Fruit fly (Drosophila melanogaster) whole organism, prepupa: Measurements from ENCODE around the gene unc80.

ENCODE experiments used
- Blimp-1 ChIP-seq: fragments of 200-800 bp; sonication (Bioruptor generic); optimal IDR thresholded peaks from 3 replicates; lab custom pipeline; 2017; ENCODE audit warnings: missing biosample characterization, missing genetic modification characterization, mild to moderate bottlenecking, moderate library complexity, missing genetic modification reagents
- CG10631 ChIP-seq: fragments of 200-800 bp; sonication (Bioruptor generic); optimal IDR thresholded peaks from 2 replicates; lab custom pipeline; 2016; ENCODE audit warnings: missing biosample characterization, missing genetic modification characterization
- CG10669 ChIP-seq: fragments of 200-800 bp; sonication (Bioruptor generic); optimal IDR thresholded peaks from 3 replicates; lab custom pipeline; 2018; ENCODE audit warnings: missing biosample characterization, mild to moderate bottlenecking, missing genetic modification characterization, moderate library complexity
- CG11762 ChIP-seq: fragments of 200-800 bp; sonication (Bioruptor generic); optimal IDR thresholded peaks from 3 replicates; lab custom pipeline; 2016; ENCODE audit warnings: missing biosample characterization, missing genetic modification characterization; ENCODE audit not compliant: insufficient read depth
- CG15336 ChIP-seq: fragments of 200-800 bp; sonication (Bioruptor generic); IDR thresholded peaks from 2 replicates; pipeline ENCODE4 v1.3.6; 2022; ENCODE audit warnings: missing biosample characterization, missing genetic modification characterization
- CG1621 ChIP-seq: fragments of 200-800 bp; sonication (Bioruptor generic); optimal IDR thresholded peaks from 3 replicates; lab custom pipeline; 2018; ENCODE audit warnings: missing biosample characterization, mild to moderate bottlenecking, missing genetic modification characterization
- CG16779 ChIP-seq: fragments of 200-800 bp; sonication (Bioruptor generic); optimal IDR thresholded peaks from 3 replicates; lab custom pipeline; 2017; ENCODE audit warnings: missing biosample characterization, mild to moderate bottlenecking, missing genetic modification characterization
- CG3032 ChIP-seq: fragments of 200-800 bp; optimal IDR thresholded peaks from 2 replicates; lab custom pipeline; 2019; ENCODE audit warnings: missing biosample characterization, mild to moderate bottlenecking, missing genetic modification characterization, moderate library complexity
- CG34406 ChIP-seq: fragments of 200-800 bp; sonication (Bioruptor generic); optimal IDR thresholded peaks from 3 replicates; lab custom pipeline; 2016; ENCODE audit warnings: missing biosample characterization, missing genetic modification characterization
- CG3919 ChIP-seq: fragments of 200-800 bp; sonication (Bioruptor generic); optimal IDR thresholded peaks from 3 replicates; lab custom pipeline; 2016; ENCODE audit warnings: missing biosample characterization, missing genetic modification characterization
- CG6163 ChIP-seq: fragments of 200-800 bp; sonication (Bioruptor generic); IDR thresholded peaks from 3 replicates; pipeline ENCODE4 v1.3.6; 2022; ENCODE audit warnings: missing biosample characterization, missing genetic modification characterization
- CG6808 ChIP-seq: fragments of 200-800 bp; sonication (Bioruptor generic); optimal IDR thresholded peaks from 3 replicates; lab custom pipeline; 2017; ENCODE audit warnings: missing biosample characterization, missing genetic modification characterization, mild to moderate bottlenecking, moderate library complexity, missing genetic modification reagents
- CG6854 ChIP-seq: fragments of 200-800 bp; sonication (Bioruptor generic); optimal IDR thresholded peaks from 2 replicates; lab custom pipeline; 2017; ENCODE audit warnings: missing biosample characterization, mild to moderate bottlenecking, missing genetic modification characterization
- CG7368 ChIP-seq: fragments of 200-800 bp; sonication (Bioruptor generic); optimal IDR thresholded peaks from 3 replicates; lab custom pipeline; 2016; ENCODE audit warnings: missing biosample characterization, missing genetic modification characterization
- CG8119 ChIP-seq: fragments of 200-800 bp; sonication (Bioruptor generic); IDR thresholded peaks from 3 replicates; pipeline ENCODE4 v1.3.6; 2022; ENCODE audit warnings: missing biosample characterization, missing genetic modification characterization
- CG8319 ChIP-seq: fragments of 200-800 bp; sonication (Bioruptor generic); optimal IDR thresholded peaks from 3 replicates; lab custom pipeline; 2016; ENCODE audit warnings: missing biosample characterization, missing genetic modification characterization
- CG8632 ChIP-seq: fragments of 200-800 bp; sonication (Bioruptor generic); optimal IDR thresholded peaks from 3 replicates; lab custom pipeline; 2016; ENCODE audit warnings: missing biosample characterization, missing genetic modification characterization
- CG9139 ChIP-seq: fragments of 200-800 bp; sonication (Bioruptor generic); optimal IDR thresholded peaks from 3 replicates; lab custom pipeline; 2017; ENCODE audit warnings: missing biosample characterization, mild to moderate bottlenecking, missing genetic modification characterization
- Eip78C ChIP-seq: fragments of 200-800 bp; sonication (Bioruptor generic); peaks from one replicate; lab custom pipeline; 2016; ENCODE audit warnings: missing biosample characterization, missing genetic modification characterization
- Ets96B ChIP-seq: fragments of 200-800 bp; optimal IDR thresholded peaks from 2 replicates; lab custom pipeline; 2019; ENCODE audit warnings: missing biosample characterization, mild to moderate bottlenecking, missing genetic modification characterization, moderate library complexity
- Hr38 ChIP-seq: sonication (Bioruptor generic); optimal IDR thresholded peaks from 2 replicates; lab custom pipeline; 2016; ENCODE audit warnings: missing biosample characterization, missing genetic modification characterization
- Hr39 ChIP-seq: fragments of 200-800 bp; sonication (Bioruptor generic); optimal IDR thresholded peaks from 2 replicates; lab custom pipeline; 2016; ENCODE audit warnings: missing biosample characterization, missing genetic modification characterization
- Hr4 ChIP-seq: fragments of 200-800 bp; sonication (Bioruptor generic); optimal IDR thresholded peaks from 3 replicates; lab custom pipeline; 2016; ENCODE audit warnings: missing biosample characterization, missing genetic modification characterization
- Lpt ChIP-seq: fragments of 200-800 bp; sonication (Bioruptor generic); optimal IDR thresholded peaks from 3 replicates; lab custom pipeline; 2016; ENCODE audit warnings: missing biosample characterization, missing genetic modification characterization
- Smox ChIP-seq: fragments of 200-800 bp; sonication (Bioruptor generic); optimal IDR thresholded peaks from 3 replicates; lab custom pipeline; 2016; ENCODE audit warnings: missing biosample characterization, missing genetic modification characterization
- Sox102F ChIP-seq: fragments of 200-800 bp; sonication (Bioruptor generic); optimal IDR thresholded peaks from 2 replicates; lab custom pipeline; 2016; ENCODE audit warnings: missing biosample characterization, mild to moderate bottlenecking, missing genetic modification characterization
- Sox14 ChIP-seq: fragments of 200-800 bp; sonication (Bioruptor generic); optimal IDR thresholded peaks from 3 replicates; lab custom pipeline; 2016; ENCODE audit warnings: missing biosample characterization, missing genetic modification characterization
- Sox15 ChIP-seq: fragments of 200-800 bp; sonication (Bioruptor generic); optimal IDR thresholded peaks from 3 replicates; lab custom pipeline; 2016; ENCODE audit warnings: missing biosample characterization, missing genetic modification characterization
- achi ChIP-seq: fragments of 200-800 bp; sonication (Bioruptor generic); optimal IDR thresholded peaks from 3 replicates; lab custom pipeline; 2016; ENCODE audit warnings: missing biosample characterization, missing genetic modification characterization
- acj6 ChIP-seq: fragments of 200-800 bp; sonication (Bioruptor generic); optimal IDR thresholded peaks from 3 replicates; lab custom pipeline; 2016; ENCODE audit warnings: missing biosample characterization, missing genetic modification characterization
- cyc ChIP-seq: fragments of 200-800 bp; sonication (Bioruptor generic); optimal IDR thresholded peaks from 3 replicates; lab custom pipeline; 2016; ENCODE audit warnings: missing biosample characterization, missing genetic modification characterization
- dac ChIP-seq: fragments of 200-800 bp; sonication (Bioruptor generic); optimal IDR thresholded peaks from 2 replicates; lab custom pipeline; 2017; ENCODE audit warnings: missing biosample characterization, mild to moderate bottlenecking, missing genetic modification characterization
- dsx ChIP-seq: fragments of 200-800 bp; optimal IDR thresholded peaks from 3 replicates; lab custom pipeline; 2019; ENCODE audit warnings: missing biosample characterization, mild to moderate bottlenecking, missing genetic modification characterization, moderate library complexity; ENCODE audit not compliant: poor library complexity, severe bottlenecking
- eg ChIP-seq: fragments of 200-800 bp; sonication (Bioruptor generic); IDR thresholded peaks from 3 replicates; pipeline ENCODE4 v1.3.6; 2022; ENCODE audit warnings: missing biosample characterization, missing genetic modification characterization
- esn ChIP-seq: fragments of 200-800 bp; sonication (Bioruptor generic); optimal IDR thresholded peaks from 2 replicates; lab custom pipeline; 2016; ENCODE audit warnings: missing biosample characterization, mild to moderate bottlenecking, missing genetic modification characterization, moderate library complexity
- fkh ChIP-seq: fragments of 200-800 bp; sonication (Bioruptor generic); optimal IDR thresholded peaks from 3 replicates; lab custom pipeline; 2017; ENCODE audit warnings: missing biosample characterization, mild to moderate bottlenecking, missing genetic modification characterization, moderate library complexity
- lz ChIP-seq: fragments of 200-800 bp; sonication (Bioruptor generic); optimal IDR thresholded peaks from 3 replicates; lab custom pipeline; 2016; ENCODE audit warnings: missing biosample characterization, missing genetic modification characterization
- net ChIP-seq: fragments of 200-800 bp; sonication (Bioruptor generic); optimal IDR thresholded peaks from 3 replicates; lab custom pipeline; 2016; ENCODE audit warnings: missing biosample characterization, missing genetic modification characterization
- pdm3 ChIP-seq: fragments of 200-800 bp; sonication (Bioruptor generic); optimal IDR thresholded peaks from 3 replicates; lab custom pipeline; 2016; ENCODE audit warnings: missing biosample characterization, missing genetic modification characterization
- salr ChIP-seq, 2 experiments: fragments of 200-800 bp; sonication (Bioruptor generic); optimal IDR thresholded peaks; 3 replicates each; lab custom pipeline; 2016 to 2018; ENCODE audit warnings: missing biosample characterization in 2 of 2, missing genetic modification characterization in 2 of 2, mild to moderate bottlenecking in 1 of 2
- ss ChIP-seq, 2 experiments: fragments of 200-800 bp; sonication (Bioruptor generic); optimal IDR thresholded peaks; 2 replicates in 1 of 2; 3 replicates in 1 of 2; lab custom pipeline; 2017 to 2018; ENCODE audit warnings: mild to moderate bottlenecking in 2 of 2, missing biosample characterization in 2 of 2, missing genetic modification characterization in 2 of 2, moderate library complexity in 1 of 2
- svp ChIP-seq: fragments of 200-800 bp; sonication (Bioruptor generic); peaks from one replicate; lab custom pipeline; 2016; ENCODE audit warnings: missing biosample characterization, missing genetic modification characterization
- topi ChIP-seq: fragments of 200-800 bp; sonication (Bioruptor generic); optimal IDR thresholded peaks from 3 replicates; lab custom pipeline; 2016; ENCODE audit warnings: missing biosample characterization, missing genetic modification characterization
- vri ChIP-seq: fragments of 200-800 bp; sonication (Bioruptor generic); optimal IDR thresholded peaks from 3 replicates; lab custom pipeline; 2016; ENCODE audit warnings: missing biosample characterization, mild to moderate bottlenecking, missing genetic modification characterization

unc80 gene

dm6 chr3R:27622993-27623392 lies 39.2 kb upstream of the unc80 start:
- TF ChIP-seq CG10669 (GFP tag; lab: Kevin White, UChicago), result no peak
- no peak for TF ChIP-seq CG8119 (GFP tag; lab: Robert Waterston, UW)
- no peak for TF ChIP-seq CG6854 (GFP tag; lab: Kevin White, UChicago)
- no peak for TF ChIP-seq CG16779
- TF ChIP-seq CG8319 (GFP tag; lab: Kevin White, UChicago), result no peak
- no peak for TF ChIP-seq Eip78C (GFP tag; lab: Kevin White, UChicago)
- TF ChIP-seq CG11762 (GFP tag; lab: Kevin White, UChicago), result no peak
- no peak for TF ChIP-seq CG8632 (GFP tag; lab: Kevin White, UChicago)
- no peak for TF ChIP-seq Smox (GFP tag; lab: Kevin White, UChicago)
- no peak for TF ChIP-seq ss (GFP tag; optimal IDR thresholded peaks at IDR 0.05; lab: Kevin White, UChicago)
- no peak for TF ChIP-seq topi (GFP tag; lab: Kevin White, UChicago)
- no peak for TF ChIP-seq esn
- no peak for TF ChIP-seq pdm3 (GFP tag; lab: Kevin White, UChicago)
- no peak for TF ChIP-seq fkh
- TF ChIP-seq eg (GFP tag; lab: Robert Waterston, UW), result no peak

dm6 chr3R:27625911-27626310 lies 36.3 kb upstream of the unc80 start, which contains the start of gene CG5612:
Gene CG5612 (minus strand): TSS chr3R:27626011.
- TF ChIP-seq salr (GFP tag; optimal IDR thresholded peaks at IDR 0.05; lab: Kevin White, UChicago), result no peak
- no peak for TF ChIP-seq CG6808
- TF ChIP-seq svp (GFP tag; lab: Kevin White, UChicago), result no peak
- no peak for TF ChIP-seq CG8119 (GFP tag; lab: Robert Waterston, UW)
- TF ChIP-seq CG6163, result no peak
- no peak for TF ChIP-seq CG1621 (tag; lab: Kevin White, UChicago)

dm6 chr3R:27636010-27636584 lies 26.1 kb upstream of the unc80 start, which contains the start of the genes CG5611 and Mtl:
Gene CG5611 (minus strand): TSS chr3R:27636060.
Gene Mtl (plus strand): TSS chr3R:27636412.
- TF ChIP-seq Smox (GFP tag; lab: Kevin White, UChicago) (peak; percentile 99), Hr39 (GFP tag; lab: Kevin White, UChicago) (peak; percentile 99), topi (GFP tag; lab: Kevin White, UChicago) (peak; percentile 99), dac (GFP tag; lab: Kevin White, UChicago) (peak; percentile 99), CG9139 (peak; percentile 99), cyc (GFP tag; lab: Kevin White, UChicago) (peak; percentile 99), lz (GFP tag; lab: Kevin White, UChicago) (peak; percentile 99), CG10631 (GFP tag; lab: Kevin White, UChicago) (peak; percentile 100), CG3032 (peak; percentile 100), Blimp-1 (GFP tag; lab: Kevin White, UChicago) (peak; percentile 97), Ets96B (tag; lab: Kevin White, UChicago) (peak; percentile 100), Sox15 (peak; percentile 99), CG34406 (GFP tag; lab: Kevin White, UChicago) (peak; percentile 100), esn (peak; percentile 100), CG8119 (GFP tag; lab: Robert Waterston, UW) (peak; percentile 100), net (peak; percentile 99), CG8319 (GFP tag; lab: Kevin White, UChicago) (peak; percentile 99), acj6 (GFP tag; lab: Kevin White, UChicago) (peak; percentile 100), dsx (GFP tag; lab: Kevin White, UChicago) (peak; percentile 99), CG7368 (peak; percentile 99), Sox102F (peak; percentile 99), CG15336 (GFP tag; lab: Robert Waterston, UW) (peak; percentile 100), CG6163 (peak; percentile 100), Hr38 (peak; percentile 57), Sox14 (GFP tag; lab: Kevin White, UChicago) (peak; percentile 99), Eip78C (GFP tag; lab: Kevin White, UChicago) (peak; percentile 100), Lpt (GFP tag; lab: Kevin White, UChicago) (peak; percentile 99), Hr4 (GFP tag; lab: Kevin White, UChicago) (peak; percentile 99), achi (GFP tag; lab: Kevin White, UChicago) (peak; percentile 100), CG3919 (GFP tag; lab: Kevin White, UChicago) (peak; percentile 100), eg (GFP tag; lab: Robert Waterston, UW) (peak; percentile 100), CG8632 (GFP tag; lab: Kevin White, UChicago) (peak; percentile 100), vri (GFP tag; lab: Kevin White, UChicago) (peak; percentile 98), CG6854 (GFP tag; lab: Kevin White, UChicago) (peak; percentile 98), CG11762 (GFP tag; lab: Kevin White, UChicago) (peak; percentile 99), salr (GFP tag; optimal IDR thresholded peaks at IDR 0.05; lab: Kevin White, UChicago) (peak; percentile 99), svp (GFP tag; lab: Kevin White, UChicago) (peak; percentile 100), CG16779 (peak; percentile 99), pdm3 (GFP tag; lab: Kevin White, UChicago) (peak; percentile 99)
